Worm (Caenorhabditis elegans) whole organism, L1 larva: ENCODE measurements around the gene cest-35.2.

ENCODE experiments used
- C34B4.2 ChIP-seq: sonication (generic microtip); optimal IDR thresholded peaks from 2 replicates; lab custom pipeline; 2017; ENCODE audit warnings: mild to moderate bottlenecking, missing genetic modification characterization, missing compliant biosample characterization
- ces-1 ChIP-seq: fragments of 150-350 bp; optimal IDR thresholded peaks from 2 replicates; lab custom pipeline; 2014; ENCODE audit warnings: missing biosample characterization, missing genetic modification reagents, missing genetic modification characterization
- dpl-1 ChIP-seq, 3 experiments: fragments of 150-350 bp in 2 of 3; sonication (generic microtip) in 1 of 3; optimal IDR thresholded peaks; 2 replicates each; lab custom pipeline; 2014 to 2017; ENCODE audit warnings: missing biosample characterization in 3 of 3, missing genetic modification characterization in 3 of 3, missing genetic modification reagents in 3 of 3
- nhr-237 ChIP-seq: fragments of 150-350 bp; optimal IDR thresholded peaks from 2 replicates; lab custom pipeline; 2014; ENCODE audit warnings: missing biosample characterization, missing genetic modification characterization
- nhr-76 ChIP-seq: sonication (generic microtip); optimal IDR thresholded peaks from 2 replicates; lab custom pipeline; 2017; ENCODE audit warnings: missing biosample characterization, missing genetic modification characterization
- pqm-1 ChIP-seq: sonication (generic microtip); optimal IDR thresholded peaks from 3 replicates; lab custom pipeline; 2017; ENCODE audit warnings: missing biosample characterization, missing genetic modification characterization
- skn-1 ChIP-seq: fragments of 150-350 bp; optimal IDR thresholded peaks from 2 replicates; lab custom pipeline; 2014; ENCODE audit warnings: missing biosample characterization, missing genetic modification characterization
- snu-23 ChIP-seq: sonication (generic microtip); optimal IDR thresholded peaks from 2 replicates; lab custom pipeline; 2016; ENCODE audit warnings: missing genetic modification characterization, missing compliant biosample characterization

- TF ChIP-seq nhr-237 (no peak), dpl-1 (GFP tag; optimal IDR thresholded peaks at IDR 0.05; lab: Kevin White, UChicago) (no peak), C34B4.2 (no peak), skn-1 (no peak), pqm-1 (tag; lab: Kevin White, UChicago) (no peak), ces-1 (no peak), nhr-76 (tag; lab: Kevin White, UChicago) (no peak), snu-23 (GFP tag; lab: Kevin White, UChicago) (no peak)
Observed at ce11 chrV:5194508-5194907, 42.5 kb downstream of the cest-35.2 start, which contains the start of gene abu-8.
